Fruit fly (Drosophila melanogaster): ENCODE results near the gene CG18577.

CG18577 gene

DNA sequence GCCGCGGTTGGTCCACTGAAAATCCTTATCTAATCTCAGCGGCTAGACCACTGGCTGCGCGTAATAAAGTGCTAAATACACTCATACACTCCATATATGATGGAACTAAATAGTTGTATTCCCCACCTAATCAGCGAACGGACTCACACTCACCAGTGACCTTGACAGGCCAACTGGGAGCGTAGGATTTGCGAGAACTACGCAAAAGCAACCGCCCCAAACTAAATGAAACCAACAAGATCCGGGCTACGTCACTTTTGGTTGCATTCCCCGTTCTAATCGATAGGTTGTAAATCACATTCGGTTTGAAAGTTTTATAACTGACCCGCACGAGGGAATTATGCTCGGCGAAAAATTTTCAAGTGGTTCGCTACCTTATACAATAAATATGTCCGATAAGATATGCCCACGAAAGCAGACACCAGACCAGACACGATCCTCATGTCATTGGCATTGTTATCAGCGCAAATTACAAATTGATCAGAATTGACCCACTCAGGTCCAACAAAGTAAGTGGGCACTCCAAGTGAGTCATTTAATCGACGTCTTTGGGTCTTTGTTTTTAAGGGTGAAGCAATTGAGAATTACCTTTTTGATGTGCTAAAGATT lies 3.4 kb downstream of the CG18577 start:
- TF ChIP-seq CG13204 (GFP tag; optimal IDR thresholded peaks at IDR 0.05) (no peak), Snoo (tag; optimal IDR thresholded peaks at IDR 0.05) (peak; percentile 29)

DNA sequence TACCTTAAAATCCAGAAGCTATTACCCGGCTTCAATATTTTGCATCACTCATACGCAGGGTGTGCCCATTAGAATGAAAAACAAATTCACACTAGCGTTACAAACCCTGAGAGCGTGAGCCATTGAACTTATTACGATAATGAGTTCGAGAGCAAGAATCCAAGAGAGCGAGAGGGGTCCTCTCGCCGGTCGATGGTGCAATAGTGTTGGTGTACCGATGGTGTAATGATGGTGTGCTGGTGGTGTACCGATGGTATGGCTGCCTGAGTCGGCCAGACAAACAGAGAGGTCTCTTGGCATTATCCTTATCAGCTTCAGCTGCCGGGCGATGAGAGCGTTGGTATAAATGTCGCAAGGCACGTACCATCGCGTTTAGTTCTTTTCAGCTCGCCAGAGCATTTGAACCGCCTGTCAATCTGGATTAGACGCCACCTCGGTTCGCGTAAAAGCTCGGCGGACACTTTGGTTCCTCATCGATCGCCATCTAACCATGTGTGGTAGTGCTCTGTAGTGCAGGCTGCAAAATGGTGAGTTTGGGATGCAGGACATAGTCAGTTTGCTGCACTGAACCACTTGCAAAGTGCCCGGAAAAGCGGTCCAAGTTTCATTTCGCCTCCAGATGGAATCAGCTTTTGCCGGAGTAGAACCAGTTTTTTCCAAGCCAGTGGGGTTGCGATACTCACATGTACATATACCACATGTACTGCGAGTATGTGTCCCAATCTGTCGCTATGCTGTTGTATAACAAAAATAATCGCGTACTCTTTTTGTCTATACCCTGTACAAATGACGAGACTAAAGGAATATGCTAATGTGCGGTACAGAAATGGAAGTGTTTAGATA lies 4.4 kb downstream of the CG18577 start:
- no peak for TF ChIP-seq D1 (tag; optimal IDR thresholded peaks at IDR 0.05)
- TF ChIP-seq CG15710 (tag; optimal IDR thresholded peaks at IDR 0.05), result no peak
- TF ChIP-seq EcR (GFP tag; optimal IDR thresholded peaks at IDR 0.05), result peak; percentile 94

- no peak for TF ChIP-seq CG10348 (GFP tag; IDR thresholded peaks at IDR 0.05)
- peak; percentile 24 for TF ChIP-seq CG34367 (tag; optimal IDR thresholded peaks at IDR 0.05)
- TF ChIP-seq gl (tag; optimal IDR thresholded peaks at IDR 0.05), result no peak
- TF ChIP-seq Ets98B (GFP tag; IDR thresholded peaks at IDR 0.05), result peak; percentile 57; the same call in 1 of the 2 replicates
- TF ChIP-seq CG15710 (tag; optimal IDR thresholded peaks at IDR 0.05), result peak; percentile 49
- TF ChIP-seq CG17806 (tag; optimal IDR thresholded peaks at IDR 0.05), result peak; percentile 64
- peak; percentile 57 for TF ChIP-seq CG8301 (tag; optimal IDR thresholded peaks at IDR 0.05)
- TF ChIP-seq CG4496 (GFP tag; IDR thresholded peaks at IDR 0.05), result peak; percentile 65; the same call in 2 of the 3 replicates
- peak; percentile 67 for TF ChIP-seq CG14655 (GFP tag; optimal IDR thresholded peaks at IDR 0.05)
- peak; percentile 81 for TF ChIP-seq Pif1A (GFP tag; optimal IDR thresholded peaks at IDR 0.05)
- TF ChIP-seq CG32121 (GFP tag; IDR thresholded peaks at IDR 0.05), result peak; percentile 67
- peak; percentile 71; the same call in 2 of the 3 replicates for TF ChIP-seq fd96Ca (GFP tag; IDR thresholded peaks at IDR 0.05)
- TF ChIP-seq D1 (tag; optimal IDR thresholded peaks at IDR 0.05), result no peak
- TF ChIP-seq rn (GFP tag; IDR thresholded peaks at IDR 0.05), result no peak
- no peak for TF ChIP-seq CG13204 (GFP tag; optimal IDR thresholded peaks at IDR 0.05)
- peak; percentile 80 for TF ChIP-seq Pif1B (GFP tag; optimal IDR thresholded peaks at IDR 0.05)
- TF ChIP-seq CG12605 (GFP tag; IDR thresholded peaks at IDR 0.05), result no peak
- TF ChIP-seq CG8159 (tag; optimal IDR thresholded peaks at IDR 0.05), result peak; percentile 67
- TF ChIP-seq Snoo (tag; optimal IDR thresholded peaks at IDR 0.05), result peak; percentile 62
- peak; percentile 50 for TF ChIP-seq CG9948 (tag; optimal IDR thresholded peaks at IDR 0.05)
- TF ChIP-seq EcR (GFP tag; optimal IDR thresholded peaks at IDR 0.05), result no peak
Measured at dm6 chr3R:11200885-11201421, 5.1 kb downstream of the CG18577 start.

DNA sequence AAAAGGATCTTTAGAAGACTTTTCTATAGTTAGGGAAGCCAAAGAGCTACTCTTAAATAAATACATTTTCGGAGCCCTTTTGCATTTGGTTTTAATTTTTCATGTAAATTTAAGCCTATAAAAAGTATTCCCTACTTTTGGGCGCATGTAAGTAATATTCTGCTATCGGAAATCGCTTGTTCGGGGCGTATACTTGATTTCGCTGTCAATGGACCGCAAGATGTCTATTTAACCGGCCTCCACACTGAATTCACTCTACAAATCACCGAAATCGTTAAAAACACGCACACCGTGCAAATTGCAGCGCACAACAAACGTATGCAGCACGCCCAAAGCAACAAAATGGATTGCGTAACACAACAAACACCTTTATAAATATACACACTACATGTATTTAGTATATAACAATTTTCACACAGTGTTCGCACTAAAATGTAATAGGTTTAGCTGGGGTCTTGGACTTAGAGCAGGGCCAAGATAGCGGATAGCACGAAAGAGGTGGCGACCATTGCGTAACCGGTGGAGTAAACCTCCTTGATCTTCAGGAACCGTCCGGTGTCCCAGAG lies 13.0 kb downstream of the CG18577 start:
- TF ChIP-seq rn (GFP tag; IDR thresholded peaks at IDR 0.05), result no peak
- TF ChIP-seq EcR (GFP tag; optimal IDR thresholded peaks at IDR 0.05), result peak; percentile 42

DNA sequence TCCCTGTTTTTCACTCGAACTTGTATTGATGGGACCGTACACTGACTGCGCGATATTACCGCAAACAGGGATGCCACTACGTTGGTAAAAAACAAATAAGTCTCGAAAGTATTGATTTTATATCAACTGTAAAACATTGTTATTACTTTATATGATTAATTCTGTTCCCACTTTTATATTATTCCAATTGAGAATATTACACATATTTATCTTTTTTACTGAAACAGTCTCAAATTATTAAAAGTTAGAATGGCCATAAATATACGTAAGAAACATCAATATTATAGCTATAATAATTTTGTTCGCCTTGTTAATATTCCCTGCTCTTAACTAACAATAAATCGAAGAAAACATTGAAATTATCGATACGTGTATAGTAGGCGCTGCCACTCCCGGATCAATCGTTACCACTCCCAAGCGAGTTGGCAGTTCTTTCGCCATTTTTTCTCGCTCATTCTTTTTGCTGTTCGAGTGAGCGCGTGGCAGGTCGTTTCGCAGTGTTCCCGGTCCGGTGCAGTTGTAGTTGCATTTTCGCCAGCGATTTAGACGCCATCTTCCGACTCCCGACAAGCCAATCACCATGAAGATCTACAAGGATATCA lies 14.0 kb downstream of the CG18577 start, which contains the start of the genes SdhC and Tctp:
SdhC (minus strand) TSS at position 49 of the 602 bp plus-strand sequence.
Tctp (plus strand) TSS at position 447 of the 602 bp plus-strand sequence.
- TF ChIP-seq CG14655 (GFP tag; optimal IDR thresholded peaks at IDR 0.05) (no peak), gl (tag; optimal IDR thresholded peaks at IDR 0.05) (no peak), EcR (GFP tag; optimal IDR thresholded peaks at IDR 0.05) (no peak), Pif1B (GFP tag; optimal IDR thresholded peaks at IDR 0.05) (peak; percentile 14), Pif1A (GFP tag; optimal IDR thresholded peaks at IDR 0.05) (peak; percentile 52), CG13204 (GFP tag; optimal IDR thresholded peaks at IDR 0.05) (no peak), CG15710 (tag; optimal IDR thresholded peaks at IDR 0.05) (peak; percentile 18), CG34367 (tag; optimal IDR thresholded peaks at IDR 0.05) (peak; percentile 4), rn (GFP tag; IDR thresholded peaks at IDR 0.05) (no peak), Ets98B (GFP tag; IDR thresholded peaks at IDR 0.05) (peak; percentile 36), CG4496 (GFP tag; IDR thresholded peaks at IDR 0.05) (no peak), fd96Ca (GFP tag; IDR thresholded peaks at IDR 0.05) (no peak), CG8159 (tag; optimal IDR thresholded peaks at IDR 0.05) (peak; percentile 47), CG8301 (tag; optimal IDR thresholded peaks at IDR 0.05) (peak; percentile 15), CG9948 (tag; optimal IDR thresholded peaks at IDR 0.05) (peak; percentile 3), CG17806 (tag; optimal IDR thresholded peaks at IDR 0.05) (no peak), Snoo (tag; optimal IDR thresholded peaks at IDR 0.05) (peak; percentile 4), CG32121 (GFP tag; IDR thresholded peaks at IDR 0.05) (no peak), CG10348 (GFP tag; IDR thresholded peaks at IDR 0.05) (no peak), CG12605 (GFP tag; IDR thresholded peaks at IDR 0.05) (no peak), D1 (tag; optimal IDR thresholded peaks at IDR 0.05) (no peak)

Data from whole organism, pupa.